Worm (Caenorhabditis elegans) whole organism, L4 larva: ENCODE results near the gene ttbk-3.

Experiments used
- F26F4.8 ChIP-seq: fragments of 200-800 bp; sonication (Bioruptor generic); conservative IDR thresholded peaks from 2 replicates; pipeline ENCODE4 v1.3.6; 2022; ENCODE audit warnings: missing genetic modification characterization, missing compliant biosample characterization
- T26A8.4 ChIP-seq: fragments of 200-800 bp; sonication (Bioruptor generic); IDR thresholded peaks from 2 replicates; pipeline ENCODE4 v1.3.6; 2022; ENCODE audit warnings: missing genetic modification characterization, missing compliant biosample characterization
- Y105C5A.15 ChIP-seq: fragments of 200-800 bp; sonication (Bioruptor generic); IDR thresholded peaks from 2 replicates; pipeline ENCODE4 v1.3.6; 2022; ENCODE audit warnings: missing genetic modification characterization, missing compliant biosample characterization
- Y5F2A.4 ChIP-seq: fragments of 200-800 bp; sonication (Bioruptor generic); optimal IDR thresholded peaks from 2 replicates; lab custom pipeline; 2018; ENCODE audit warnings: mild to moderate bottlenecking, missing genetic modification characterization, missing compliant biosample characterization
- ZK337.2 ChIP-seq: fragments of 200-800 bp; sonication (Bioruptor generic); IDR thresholded peaks from 2 replicates; pipeline ENCODE4 v1.3.6; 2022; ENCODE audit warnings: missing genetic modification reagents, missing genetic modification characterization, missing compliant biosample characterization
- ZK546.5 ChIP-seq, 2 experiments: sonication (generic microtip); optimal IDR thresholded peaks; 2 replicates each; lab custom pipeline; 2017; ENCODE audit warnings: missing biosample characterization in 2 of 2, missing genetic modification characterization in 2 of 2
- aha-1 ChIP-seq: fragments of 150-350 bp; peaks from one replicate; lab custom pipeline; 2014; ENCODE audit warnings: missing biosample characterization, missing genetic modification characterization
- arid-1 ChIP-seq: fragments of 200-800 bp; sonication (Bioruptor generic); conservative IDR thresholded peaks from 2 replicates; pipeline ENCODE4 v1.3.6; 2022; ENCODE audit warnings: missing genetic modification reagents, missing genetic modification characterization, missing compliant biosample characterization
- ceh-32 ChIP-seq: sonication (generic microtip); optimal IDR thresholded peaks from 2 replicates; lab custom pipeline; 2016; ENCODE audit warnings: mild to moderate bottlenecking, missing genetic modification characterization, missing compliant biosample characterization; ENCODE audit not compliant: poor library complexity
- ceh-44 ChIP-seq: fragments of 200-800 bp; sonication (Bioruptor generic); IDR thresholded peaks from 2 replicates; pipeline ENCODE4 v1.3.6; 2022; ENCODE audit warnings: missing genetic modification reagents, missing genetic modification characterization, missing compliant biosample characterization
- ceh-82 ChIP-seq: sonication (generic microtip); optimal IDR thresholded peaks from 2 replicates; lab custom pipeline; 2017; ENCODE audit warnings: missing biosample characterization, missing genetic modification characterization
- cey-2 ChIP-seq: sonication (generic microtip); optimal IDR thresholded peaks from 3 replicates; lab custom pipeline; 2017; ENCODE audit warnings: missing genetic modification characterization, mild to moderate bottlenecking, missing compliant biosample characterization, antibody characterized with exemption, borderline replicate concordance; ENCODE audit not compliant: insufficient read depth
- daf-16 ChIP-seq, 3 experiments: sonication (generic microtip); optimal IDR thresholded peaks; 2 replicates each; lab custom pipeline; 2016 to 2017; ENCODE audit warnings: missing genetic modification characterization in 3 of 3, missing genetic modification reagents in 3 of 3, mild to moderate bottlenecking in 2 of 3, missing compliant biosample characterization in 2 of 3, missing biosample characterization in 1 of 3, moderate library complexity in 1 of 3
- dmd-9 ChIP-seq: fragments of 200-800 bp; sonication (Bioruptor generic); IDR thresholded peaks from 2 replicates; pipeline ENCODE4 v1.3.6; 2022; ENCODE audit warnings: missing genetic modification reagents, missing genetic modification characterization, missing compliant biosample characterization
- dpl-1 ChIP-seq: fragments of 150-350 bp; optimal IDR thresholded peaks from 2 replicates; lab custom pipeline; 2014; ENCODE audit warnings: missing biosample characterization, missing genetic modification reagents, missing genetic modification characterization
- duxl-1 ChIP-seq: sonication (generic microtip); optimal IDR thresholded peaks from 2 replicates; lab custom pipeline; 2016; ENCODE audit warnings: mild to moderate bottlenecking, missing genetic modification characterization, moderate library complexity, missing compliant biosample characterization; ENCODE audit not compliant: poor library complexity
- dve-1 ChIP-seq: sonication (generic microtip); optimal IDR thresholded peaks from 2 replicates; lab custom pipeline; 2017; ENCODE audit warnings: antibody characterized with exemption, mild to moderate bottlenecking, missing genetic modification characterization, missing compliant biosample characterization; ENCODE audit not compliant: insufficient read depth
- egl-43 ChIP-seq: fragments of 200-800 bp; sonication (Bioruptor generic); IDR thresholded peaks from 2 replicates; pipeline ENCODE4 v1.3.6; 2022; ENCODE audit warnings: missing genetic modification reagents, missing genetic modification characterization, missing compliant biosample characterization
- fkh-10 ChIP-seq: fragments of 150-350 bp; optimal IDR thresholded peaks from 2 replicates; lab custom pipeline; 2014; ENCODE audit warnings: missing biosample characterization, missing genetic modification reagents, missing genetic modification characterization
- gei-8 ChIP-seq: fragments of 200-800 bp; sonication (Bioruptor generic); optimal IDR thresholded peaks from 2 replicates; lab custom pipeline; 2018; ENCODE audit warnings: mild to moderate bottlenecking, missing genetic modification characterization, missing compliant biosample characterization
- hif-1 ChIP-seq, 2 experiments: sonication (generic microtip); optimal IDR thresholded peaks; 2 replicates each; lab custom pipeline; 2016 to 2017; ENCODE audit warnings: missing compliant biosample characterization in 2 of 2, missing genetic modification characterization in 2 of 2, missing genetic modification reagents in 2 of 2, missing genotype in 2 of 2, mild to moderate bottlenecking in 1 of 2
- hlh-11 ChIP-seq: fragments of 200-800 bp; sonication (Bioruptor generic); optimal IDR thresholded peaks from 2 replicates; lab custom pipeline; 2018; ENCODE audit warnings: mild to moderate bottlenecking, missing genetic modification characterization, missing compliant biosample characterization
- hlh-30 ChIP-seq: sonication (generic microtip); optimal IDR thresholded peaks from 2 replicates; lab custom pipeline; 2017; ENCODE audit warnings: antibody characterized with exemption, mild to moderate bottlenecking, missing genetic modification characterization, missing compliant biosample characterization; ENCODE audit not compliant: insufficient read depth
- jun-1 ChIP-seq: fragments of 150-350 bp; optimal IDR thresholded peaks from 2 replicates; lab custom pipeline; 2014; ENCODE audit warnings: missing biosample characterization, missing genetic modification reagents, missing genetic modification characterization
- lin-13 ChIP-seq: fragments of 150-350 bp; optimal IDR thresholded peaks from 2 replicates; lab custom pipeline; 2014; ENCODE audit warnings: missing biosample characterization, missing genetic modification reagents, missing genetic modification characterization
- lin-15B ChIP-seq: fragments of 150-350 bp; sonication (generic microtip); optimal IDR thresholded peaks from 3 replicates; lab custom pipeline; 2014; ENCODE audit warnings: missing biosample characterization, missing genetic modification characterization
- lin-38 ChIP-seq: fragments of 200-800 bp; sonication (Bioruptor generic); IDR thresholded peaks from 2 replicates; pipeline ENCODE4 v1.3.6; 2022; ENCODE audit warnings: missing genetic modification reagents, missing genetic modification characterization, missing compliant biosample characterization
- lsy-2 ChIP-seq, 2 experiments: fragments of 150-350 bp in 1 of 2; sonication (generic microtip) in 1 of 2; optimal IDR thresholded peaks; 2 replicates each; lab custom pipeline; 2014 to 2017; ENCODE audit warnings: missing biosample characterization in 2 of 2, missing genetic modification characterization in 2 of 2
- madf-5 ChIP-seq, 2 experiments: fragments of 200-800 bp; sonication (Bioruptor generic); IDR thresholded peaks; 2 replicates each; pipeline ENCODE4 v1.3.6; 2022; ENCODE audit warnings: missing compliant biosample characterization in 2 of 2, missing genetic modification characterization in 2 of 2
- madf-9 ChIP-seq: fragments of 200-800 bp; sonication (Bioruptor generic); conservative IDR thresholded peaks from 2 replicates; pipeline ENCODE4 v1.3.6; 2022; ENCODE audit warnings: missing genetic modification reagents, missing genetic modification characterization, missing compliant biosample characterization
- mdl-1 ChIP-seq, 2 experiments: fragments of 150-350 bp in 1 of 2; sonication (generic microtip) in 1 of 2; optimal IDR thresholded peaks; 2 replicates each; lab custom pipeline; 2014 to 2017; ENCODE audit warnings: missing biosample characterization in 2 of 2, missing genetic modification characterization in 2 of 2
- mes-2 ChIP-seq: sonication (generic microtip); optimal IDR thresholded peaks from 2 replicates; lab custom pipeline; 2016; ENCODE audit warnings: missing genotype, mild to moderate bottlenecking, missing genetic modification characterization, missing compliant biosample characterization; ENCODE audit not compliant: poor library complexity, severe bottlenecking
- nhr-10 ChIP-seq: fragments of 150-350 bp; optimal IDR thresholded peaks from 2 replicates; lab custom pipeline; 2014; ENCODE audit warnings: missing biosample characterization, missing genetic modification characterization
- nhr-11 ChIP-seq: fragments of 150-350 bp; optimal IDR thresholded peaks from 2 replicates; lab custom pipeline; 2014; ENCODE audit warnings: missing biosample characterization, missing genetic modification characterization
- nhr-111 ChIP-seq: fragments of 200-800 bp; sonication (Bioruptor generic); optimal IDR thresholded peaks from 2 replicates; lab custom pipeline; 2018; ENCODE audit warnings: mild to moderate bottlenecking, missing genetic modification characterization, missing compliant biosample characterization
- nhr-237 ChIP-seq: sonication (generic microtip); optimal IDR thresholded peaks from 2 replicates; lab custom pipeline; 2017; ENCODE audit warnings: missing biosample characterization, missing genetic modification characterization
- nhr-25 ChIP-seq: sonication (generic microtip); optimal IDR thresholded peaks from 2 replicates; lab custom pipeline; 2017; ENCODE audit warnings: missing genetic modification characterization, mild to moderate bottlenecking, missing compliant biosample characterization, antibody characterized with exemption, moderate library complexity, borderline replicate concordance; ENCODE audit not compliant: insufficient read depth
- nhr-28 ChIP-seq: fragments of 150-350 bp; optimal IDR thresholded peaks from 2 replicates; lab custom pipeline; 2014; ENCODE audit warnings: missing biosample characterization, missing genetic modification characterization
- nhr-42 ChIP-seq: fragments of 200-800 bp; sonication (Bioruptor generic); IDR thresholded peaks from 2 replicates; pipeline ENCODE4 v1.3.6; 2022; ENCODE audit warnings: missing genetic modification characterization, missing compliant biosample characterization
- nhr-48 ChIP-seq: sonication (generic microtip); optimal IDR thresholded peaks from 2 replicates; lab custom pipeline; 2016; ENCODE audit warnings: mild to moderate bottlenecking, missing genetic modification characterization, missing compliant biosample characterization
- nhr-77 ChIP-seq: fragments of 150-350 bp; optimal IDR thresholded peaks from 2 replicates; lab custom pipeline; 2014; ENCODE audit warnings: missing biosample characterization, missing genetic modification characterization
- saeg-2 ChIP-seq: fragments of 200-800 bp; sonication (Bioruptor generic); IDR thresholded peaks from 2 replicates; pipeline ENCODE4 v1.3.6; 2022; ENCODE audit warnings: missing genetic modification reagents, missing genetic modification characterization, missing compliant biosample characterization
- snpc-1.2 ChIP-seq: fragments of 200-800 bp; sonication (Bioruptor generic); IDR thresholded peaks from 2 replicates; pipeline ENCODE4 v1.3.6; 2022; ENCODE audit warnings: missing genetic modification reagents, missing genetic modification characterization, missing compliant biosample characterization
- unc-62 ChIP-seq, 3 experiments: fragments of 150-350 bp in 1 of 3; sonication (generic microtip); optimal IDR thresholded peaks in 2 of 3; peaks in 1 of 3; 1 replicate in 1 of 3; 2 replicates in 2 of 3; lab custom pipeline; 2014 to 2017; ENCODE audit warnings: missing biosample characterization in 3 of 3, missing genetic modification characterization in 3 of 3, missing genetic modification reagents in 3 of 3, missing genotype in 1 of 3
- zfp-2 ChIP-seq: sonication (generic microtip); optimal IDR thresholded peaks from 2 replicates; lab custom pipeline; 2016; ENCODE audit warnings: mild to moderate bottlenecking, missing genetic modification characterization, missing compliant biosample characterization
- ztf-7 ChIP-seq: fragments of 150-350 bp; optimal IDR thresholded peaks from 2 replicates; lab custom pipeline; 2014; ENCODE audit warnings: missing biosample characterization, missing genetic modification characterization

The ttbk-3 gene

DNA sequence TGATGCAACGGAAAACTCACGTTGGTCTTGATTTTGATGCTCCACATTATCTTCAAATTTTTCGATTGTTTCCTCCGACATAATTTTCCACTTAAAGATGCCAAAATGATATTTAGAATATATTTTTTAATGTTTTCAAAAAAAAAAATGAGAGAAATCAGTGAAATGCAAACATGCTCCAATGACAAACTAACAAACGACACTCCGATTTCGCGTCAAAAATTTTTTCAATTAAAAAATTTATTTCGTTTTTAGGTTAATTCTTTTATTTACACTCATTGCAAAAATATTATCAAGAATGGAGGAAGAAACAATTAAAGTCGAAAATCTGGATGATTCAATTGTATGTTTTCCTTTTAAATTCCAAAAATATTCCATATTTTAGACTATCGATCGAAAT is 42.3 kb upstream of the ttbk-3 start, which contains the start of the genes trmt-10A and F25H8.2 (continued):
- no peak for TF ChIP-seq mes-2
- TF ChIP-seq nhr-237 (tag; lab: Kevin White, UChicago), result no peak
- TF ChIP-seq fkh-10, result no peak
- no peak for TF ChIP-seq Y105C5A.15 (GFP tag; lab: Robert Waterston, UW)
- peak; percentile 65 for TF ChIP-seq nhr-77 (tag; lab: Kevin White, UChicago)
- peak; percentile 30 for TF ChIP-seq aha-1 (tag; lab: Kevin White, UChicago)
- TF ChIP-seq saeg-2, result no peak
- peak; percentile 44 for TF ChIP-seq dpl-1 (GFP tag; lab: Kevin White, UChicago)
- no peak for TF ChIP-seq madf-9
- TF ChIP-seq ceh-32 (tag; lab: Kevin White, UChicago), result no peak
- no peak for TF ChIP-seq ztf-7
- peak; percentile 18 for TF ChIP-seq nhr-28 (tag; lab: Kevin White, UChicago)
- TF ChIP-seq madf-5 (GFP tag; IDR thresholded peaks at IDR 0.05; lab: Robert Waterston, UW), result no peak
- TF ChIP-seq snpc-1.2 (GFP tag; lab: Robert Waterston, UW), result no peak
- peak; percentile 89 for TF ChIP-seq lin-38 (GFP tag; lab: Robert Waterston, UW)
- TF ChIP-seq lin-13 (GFP tag; lab: Kevin White, UChicago), result no peak
- no peak for TF ChIP-seq nhr-48 (tag; lab: Kevin White, UChicago)
- TF ChIP-seq duxl-1 (tag; lab: Kevin White, UChicago), result no peak
- TF ChIP-seq dve-1 (tag; lab: Kevin White, UChicago), result peak; percentile 7
- TF ChIP-seq lin-15B (tag; lab: Kevin White, UChicago), result no peak
- no peak for TF ChIP-seq cey-2 (tag; lab: Kevin White, UChicago)
- TF ChIP-seq Y5F2A.4 (GFP tag; lab: Kevin White, UChicago), result no peak
- TF ChIP-seq mdl-1 (tag; optimal IDR thresholded peaks at IDR 0.05; lab: Kevin White, UChicago), result no peak
- no peak for TF ChIP-seq nhr-25
- no peak for TF ChIP-seq ZK546.5 (tag; optimal IDR thresholded peaks at IDR 0.05; lab: Kevin White, UChicago)
- no peak for TF ChIP-seq arid-1 (GFP tag; lab: Robert Waterston, UW)
- TF ChIP-seq nhr-10 (tag; lab: Kevin White, UChicago), result no peak
- no peak for TF ChIP-seq zfp-2 (tag; lab: Kevin White, UChicago)
- TF ChIP-seq, all 104 proteins: peak for 9

DNA sequence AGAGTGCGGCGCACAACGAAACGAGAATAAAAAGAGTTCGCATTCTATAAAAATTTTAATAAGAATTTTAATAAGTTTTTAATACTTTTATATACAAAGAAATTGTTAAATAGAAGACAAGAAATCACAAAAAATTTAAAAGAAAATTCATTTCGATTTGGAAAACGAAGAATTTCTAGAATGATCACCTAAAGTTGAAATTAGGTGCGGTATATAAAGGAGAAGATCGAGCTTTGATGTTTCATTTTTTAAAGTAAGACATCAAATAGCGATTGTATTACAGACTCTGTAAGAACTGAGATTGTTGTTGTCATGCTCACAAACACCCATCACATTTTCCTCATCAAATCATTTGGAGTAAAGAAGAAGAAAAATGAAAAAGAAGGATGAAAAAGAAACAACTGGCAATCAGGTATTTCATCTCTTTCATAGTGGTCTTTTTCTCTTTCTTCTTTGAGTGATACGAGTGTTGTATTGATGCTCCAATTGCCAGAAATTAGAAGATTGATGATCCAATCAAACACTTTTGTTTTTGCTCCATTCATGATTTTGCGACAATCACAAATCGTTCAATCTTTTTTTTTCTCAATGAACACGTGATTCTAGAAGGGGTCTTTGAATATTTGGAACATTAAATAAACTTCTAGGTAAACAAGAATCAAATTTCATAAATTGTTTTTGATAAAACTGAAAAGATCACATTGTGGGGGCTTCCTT is 38.6 kb upstream of the ttbk-3 start, which contains the start of gene dur-1:
TSS of gene dur-1 (minus strand) at position 51 of the 717 bp plus-strand sequence.
- TF ChIP-seq T26A8.4 (GFP tag; lab: Robert Waterston, UW), result no peak
- no peak for TF ChIP-seq dmd-9 (GFP tag; lab: Robert Waterston, UW)
- TF ChIP-seq hif-1 (tag; optimal IDR thresholded peaks at IDR 0.05; lab: Kevin White, UChicago), result no peak
- TF ChIP-seq egl-43 (GFP tag; lab: Robert Waterston, UW), result no peak
- TF ChIP-seq snpc-1.2 (GFP tag; lab: Robert Waterston, UW), result no peak
- TF ChIP-seq gei-8 (GFP tag; lab: Kevin White, UChicago), result no peak
- TF ChIP-seq unc-62 (GFP tag; optimal IDR thresholded peaks at IDR 0.05 in 1 of 2; lab: Kevin White, UChicago), result peak in 1 of 2 experiments; percentile 91
- TF ChIP-seq unc-62 (tag; optimal IDR thresholded peaks at IDR 0.05; lab: Kevin White, UChicago), result no peak
- TF ChIP-seq ZK337.2 (GFP tag; lab: Robert Waterston, UW), result no peak
- no peak for TF ChIP-seq Y5F2A.4 (GFP tag; lab: Kevin White, UChicago)
- no peak for TF ChIP-seq F26F4.8 (GFP tag; lab: Robert Waterston, UW)
- TF ChIP-seq ceh-82, result no peak
- no peak for TF ChIP-seq lsy-2 (tag; optimal IDR thresholded peaks at IDR 0.05; lab: Kevin White, UChicago)
- peak; percentile 10 for TF ChIP-seq hlh-11 (tag; lab: Kevin White, UChicago)
- no peak for TF ChIP-seq ceh-32 (tag; lab: Kevin White, UChicago)
- no peak for TF ChIP-seq jun-1
- TF ChIP-seq hlh-30 (tag; lab: Kevin White, UChicago), result no peak
- peak; percentile 67 for TF ChIP-seq nhr-11 (tag; lab: Kevin White, UChicago)
- no peak for TF ChIP-seq nhr-42
- TF ChIP-seq ceh-44 (GFP tag; lab: Robert Waterston, UW), result no peak
- TF ChIP-seq nhr-111 (GFP tag; lab: Kevin White, UChicago), result no peak
- TF ChIP-seq nhr-25, result no peak
- TF ChIP-seq daf-16 (GFP tag; optimal IDR thresholded peaks at IDR 0.05; lab: Kevin White, UChicago), result peak in 1 of 2 experiments; percentile 90
- TF ChIP-seq daf-16 (tag; optimal IDR thresholded peaks at IDR 0.05; lab: Kevin White, UChicago), result no peak
